Worm (Caenorhabditis elegans) whole organism, L4/young adult: ENCODE results near the gene ftt-2.

Experiments
- W03F9.2 ChIP-seq: fragments of 150-350 bp; optimal IDR thresholded peaks from 2 replicates; lab custom pipeline; 2014; ENCODE audit warnings: missing biosample characterization, missing genetic modification characterization
- dao-5 ChIP-seq: sonication (generic microtip); optimal IDR thresholded peaks from 2 replicates; lab custom pipeline; 2016; ENCODE audit warnings: missing genotype, missing genetic modification characterization, moderate library complexity, missing compliant biosample characterization
- him-1 ChIP-seq: sonication (generic microtip); optimal IDR thresholded peaks from 2 replicates; lab custom pipeline; 2016; ENCODE audit warnings: missing genotype, missing genetic modification reagents, missing genetic modification characterization, missing compliant biosample characterization

ftt-2 gene

ce11 chrX:11590545-11590944, 14.7 kb downstream of the ftt-2 start:
- TF ChIP-seq dao-5 (no peak), W03F9.2 (tag; lab: Kevin White, UChicago) (no peak), him-1 (tag; lab: Kevin White, UChicago) (no peak)

ce11 chrX:11585894-11586293, 19.3 kb downstream of the ftt-2 start:
- no peak for TF ChIP-seq W03F9.2 (tag; lab: Kevin White, UChicago)
- TF ChIP-seq dao-5 = no peak
- no peak for TF ChIP-seq him-1 (tag; lab: Kevin White, UChicago)

- TF ChIP-seq him-1 (tag; lab: Kevin White, UChicago) (no peak), dao-5 (no peak), W03F9.2 (tag; lab: Kevin White, UChicago) (no peak)
These were observed 19.8 kb downstream of the ftt-2 start, which contains the start of gene abts-2 for ce11 chrX:11585375-11585774. abts-2 (plus strand) TSS chrX:11585675.

ce11 chrX:11576429-11577088, 28.7 kb downstream of the ftt-2 start:
- TF ChIP-seq W03F9.2 (tag; lab: Kevin White, UChicago) (no peak), dao-5 (no peak), him-1 (tag; lab: Kevin White, UChicago) (no peak)

- TF ChIP-seq W03F9.2 (tag; lab: Kevin White, UChicago) (no peak), him-1 (tag; lab: Kevin White, UChicago) (no peak), dao-5 (no peak)
These were observed 31.1 kb downstream of the ftt-2 start for ce11 chrX:11574167-11574566.

ce11 chrX:11572205-11572604, 33.0 kb downstream of the ftt-2 start, which contains the start of gene frm-3:
frm-3 (plus strand) TSS chrX:11572505.
- TF ChIP-seq dao-5 (no peak), him-1 (tag; lab: Kevin White, UChicago) (no peak), W03F9.2 (tag; lab: Kevin White, UChicago) (no peak)

ce11 chrX:11571714-11572113, 33.5 kb downstream of the ftt-2 start:
- TF ChIP-seq him-1 (tag; lab: Kevin White, UChicago) (no peak), W03F9.2 (tag; lab: Kevin White, UChicago) (no peak), dao-5 (no peak)

- TF ChIP-seq dao-5 (no peak), W03F9.2 (tag; lab: Kevin White, UChicago) (no peak), him-1 (tag; lab: Kevin White, UChicago) (no peak)
These were observed 35.4 kb downstream of the ftt-2 start for ce11 chrX:11569744-11570359.

- no peak for TF ChIP-seq dao-5
- TF ChIP-seq W03F9.2 (tag; lab: Kevin White, UChicago) = no peak
- TF ChIP-seq him-1 (tag; lab: Kevin White, UChicago) = no peak
These were observed 41.6 kb downstream of the ftt-2 start, which contains the start of gene trpp-9 for ce11 chrX:11563663-11564062. trpp-9 (plus strand) TSS chrX:11563923.

ce11 chrX:11560615-11561014, 44.6 kb downstream of the ftt-2 start, which contains the start of gene lev-8:
lev-8 (plus strand) TSS chrX:11560915.
- no peak for TF ChIP-seq dao-5
- no peak for TF ChIP-seq W03F9.2 (tag; lab: Kevin White, UChicago)
- no peak for TF ChIP-seq him-1 (tag; lab: Kevin White, UChicago)

ce11 chrX:11560076-11560475, 45.1 kb downstream of the ftt-2 start:
- no peak for TF ChIP-seq dao-5
- no peak for TF ChIP-seq him-1 (tag; lab: Kevin White, UChicago)
- no peak for TF ChIP-seq W03F9.2 (tag; lab: Kevin White, UChicago)

ce11 chrX:11558156-11558555, 47.1 kb downstream of the ftt-2 start:
- TF ChIP-seq W03F9.2 (tag; lab: Kevin White, UChicago) (no peak), him-1 (tag; lab: Kevin White, UChicago) (peak; percentile 17), dao-5 (no peak)

- no peak for TF ChIP-seq W03F9.2 (tag; lab: Kevin White, UChicago)
- no peak for TF ChIP-seq dao-5
- TF ChIP-seq him-1 (tag; lab: Kevin White, UChicago) = no peak
These were observed 49.0 kb downstream of the ftt-2 start, which contains the start of gene C35C5.10 for ce11 chrX:11556194-11556739. C35C5.10 (plus strand) TSS chrX:11556244.

- TF ChIP-seq W03F9.2 (tag; lab: Kevin White, UChicago) = no peak
- TF ChIP-seq dao-5 = no peak
- TF ChIP-seq him-1 (tag; lab: Kevin White, UChicago) = no peak
These were observed 49.6 kb downstream of the ftt-2 start for ce11 chrX:11555527-11556137.
